Worm (Caenorhabditis elegans) whole organism, L4 larva: ENCODE data around the gene col-73.

ENCODE experiments used
- F37D6.2 ChIP-seq: sonication (generic microtip); optimal IDR thresholded peaks from 2 replicates; lab custom pipeline; 2016; ENCODE audit warnings: mild to moderate bottlenecking, missing genetic modification characterization, missing compliant biosample characterization
- ZK546.5 ChIP-seq, 2 experiments: sonication (generic microtip); optimal IDR thresholded peaks; 2 replicates each; lab custom pipeline; 2017; ENCODE audit warnings: missing biosample characterization in 2 of 2, missing genetic modification characterization in 2 of 2
- aha-1 ChIP-seq: fragments of 150-350 bp; peaks from one replicate; lab custom pipeline; 2014; ENCODE audit warnings: missing biosample characterization, missing genetic modification characterization
- aly-2 ChIP-seq: sonication (generic microtip); optimal IDR thresholded peaks from 2 replicates; lab custom pipeline; 2018; ENCODE audit warnings: missing biosample characterization, missing genetic modification characterization
- ama-1 ChIP-seq: fragments of 150-350 bp; optimal IDR thresholded peaks from 2 replicates; lab custom pipeline; 2014; ENCODE audit warnings: inconsistent platforms, mixed read lengths
- madf-9 ChIP-seq: fragments of 200-800 bp; sonication (Bioruptor generic); conservative IDR thresholded peaks from 2 replicates; pipeline ENCODE4 v1.3.6; 2022; ENCODE audit warnings: missing genetic modification reagents, missing genetic modification characterization, missing compliant biosample characterization
- nhr-11 ChIP-seq: fragments of 150-350 bp; optimal IDR thresholded peaks from 2 replicates; lab custom pipeline; 2014; ENCODE audit warnings: missing biosample characterization, missing genetic modification characterization
- nhr-25 ChIP-seq: sonication (generic microtip); optimal IDR thresholded peaks from 2 replicates; lab custom pipeline; 2017; ENCODE audit warnings: missing genetic modification characterization, mild to moderate bottlenecking, missing compliant biosample characterization, antibody characterized with exemption, moderate library complexity, borderline replicate concordance; ENCODE audit not compliant: insufficient read depth
- nhr-41 ChIP-seq: fragments of 200-800 bp; sonication (Bioruptor generic); IDR thresholded peaks from 2 replicates; pipeline ENCODE4 v1.3.6; 2022; ENCODE audit warnings: missing genetic modification reagents, missing genetic modification characterization, missing compliant biosample characterization
- pha-4 ChIP-seq, 2 experiments: fragments of 150-350 bp in 1 of 2; fragments of 200-800 bp in 1 of 2; sonication (Bioruptor generic) in 1 of 2; IDR thresholded peaks in 1 of 2; optimal IDR thresholded peaks in 1 of 2; 2 replicates each; pipeline versions ENCODE4 v1.3.6 to Lab custom; 2014 to 2022; ENCODE audit warnings: missing genetic modification characterization in 2 of 2, missing genetic modification reagents in 2 of 2, missing biosample characterization in 1 of 2, missing compliant biosample characterization in 1 of 2
- rbr-2 ChIP-seq: sonication (generic microtip); optimal IDR thresholded peaks from 2 replicates; lab custom pipeline; 2016; ENCODE audit warnings: missing genotype, missing genetic modification characterization, missing compliant biosample characterization
- sdz-12 ChIP-seq: fragments of 200-800 bp; sonication (Bioruptor generic); optimal IDR thresholded peaks from 2 replicates; lab custom pipeline; 2018; ENCODE audit warnings: mild to moderate bottlenecking, missing genetic modification characterization, missing compliant biosample characterization
- ztf-11 ChIP-seq: fragments of 150-350 bp; optimal IDR thresholded peaks from 2 replicates; lab custom pipeline; 2014; ENCODE audit warnings: missing biosample characterization, missing genetic modification characterization

DNA sequence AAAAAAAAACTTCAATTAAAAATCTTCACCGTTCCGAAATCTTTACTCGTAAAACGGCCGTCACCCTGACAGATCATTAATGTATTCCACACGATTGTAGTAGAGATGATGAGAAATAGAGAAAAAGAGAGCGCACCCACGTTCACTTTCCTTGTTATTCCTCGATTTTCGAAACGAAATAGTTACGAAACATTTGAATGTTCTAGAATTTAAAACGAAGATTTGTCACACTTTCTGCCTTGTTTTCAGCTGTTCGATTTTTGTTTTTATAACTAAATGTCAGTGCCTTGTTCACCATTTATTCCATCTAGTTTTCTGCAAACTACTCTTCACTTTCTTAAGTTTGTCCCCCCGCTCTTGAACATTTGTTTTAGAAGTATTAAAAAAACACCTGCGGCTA lies 18.2 kb downstream of the col-73 start:
- no peak for TF ChIP-seq pha-4 (GFP tag; IDR thresholded peaks at IDR 0.05; lab: Robert Waterston, UW)
- no peak for TF ChIP-seq pha-4 (tag; optimal IDR thresholded peaks at IDR 0.05; lab: Kevin White, UChicago)
- TF ChIP-seq aha-1 (tag; lab: Kevin White, UChicago) = no peak
- TF ChIP-seq ztf-11 (tag; lab: Kevin White, UChicago) = no peak
- no peak for TF ChIP-seq nhr-25 (tag; lab: Kevin White, UChicago)
- no peak for TF ChIP-seq madf-9 (GFP tag; lab: Robert Waterston, UW)
- TF ChIP-seq nhr-41 (GFP tag; lab: Robert Waterston, UW) = no peak
- TF ChIP-seq nhr-11 (tag; lab: Kevin White, UChicago) = no peak
- no peak for TF ChIP-seq aly-2 (tag; lab: Kevin White, UChicago)
- TF ChIP-seq rbr-2 = no peak
- TF ChIP-seq F37D6.2 (tag; lab: Kevin White, UChicago) = no peak
- TF ChIP-seq sdz-12 (GFP tag; lab: Kevin White, UChicago) = no peak
- no peak for TF ChIP-seq ZK546.5 (tag; optimal IDR thresholded peaks at IDR 0.05; lab: Kevin White, UChicago)
- no peak for TF ChIP-seq ama-1
